Fruit fly (Drosophila melanogaster): ENCODE measurements around the gene pst.

The pst gene

DNA sequence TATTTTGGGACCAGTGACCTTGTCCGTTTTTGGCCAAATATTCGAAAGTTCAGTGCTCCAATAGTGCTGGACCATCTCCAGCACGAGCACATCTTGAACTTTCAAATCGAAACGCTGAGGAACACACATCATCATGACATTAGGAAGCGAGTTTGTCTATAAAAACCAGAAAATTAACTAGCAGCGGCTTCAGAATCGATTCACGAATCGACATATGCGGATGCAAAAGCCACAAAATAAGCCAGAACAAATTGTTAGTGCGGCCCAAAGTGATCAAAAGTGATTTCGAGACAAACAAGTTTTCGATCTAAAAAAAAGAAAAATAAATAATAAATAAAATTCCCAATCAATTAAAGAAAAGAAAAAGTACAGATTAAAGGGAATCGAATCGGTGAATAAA lies 30.4 kb upstream of the pst start, which contains the start of gene CG8563:
Gene CG8563 (plus strand): TSS at position 301 of the 400 bp plus-strand sequence.
- no peak for TF ChIP-seq CG1024 (GFP tag; IDR thresholded peaks at IDR 0.05)
- TF ChIP-seq CG13296 (GFP tag; optimal IDR thresholded peaks at IDR 0.05): no peak
- no peak for TF ChIP-seq CG7372 (GFP tag; IDR thresholded peaks at IDR 0.05)
- no peak for TF ChIP-seq CG9932 (GFP tag; IDR thresholded peaks at IDR 0.05)
- no peak for TF ChIP-seq run (tag; optimal IDR thresholded peaks at IDR 0.05)
- TF ChIP-seq wor (GFP tag; IDR thresholded peaks at IDR 0.05): no peak
- TF ChIP-seq sd (tag; optimal IDR thresholded peaks at IDR 0.05): no peak
- TF ChIP-seq CG8478 (optimal IDR thresholded peaks at IDR 0.05): no peak
- TF ChIP-seq gce (GFP tag; IDR thresholded peaks at IDR 0.05): no peak
- no peak for TF ChIP-seq Deaf1 (tag; optimal IDR thresholded peaks at IDR 0.05)
- no peak for TF ChIP-seq tgo (GFP tag; IDR thresholded peaks at IDR 0.05)
- no peak for TF ChIP-seq insv (GFP tag; optimal IDR thresholded peaks at IDR 0.05)

DNA sequence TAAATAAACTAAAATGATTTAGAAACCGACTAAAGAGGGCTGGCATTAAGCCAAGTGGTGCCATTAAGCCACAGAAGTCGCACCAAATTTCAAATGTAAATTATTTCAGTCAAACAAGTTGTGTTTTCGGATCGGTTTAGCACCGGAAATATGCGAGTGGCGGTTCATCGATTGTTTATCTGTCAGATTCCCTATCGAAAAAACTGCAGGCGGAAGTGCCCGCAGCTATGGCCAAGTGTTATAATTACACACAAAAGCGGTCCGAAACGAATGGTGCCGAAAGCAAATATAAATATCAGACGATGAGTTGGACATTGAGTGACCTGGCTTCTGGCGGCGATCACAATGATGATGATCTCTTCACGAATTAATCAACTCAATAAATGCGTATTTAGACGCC lies 29.9 kb upstream of the pst start:
- no peak for TF ChIP-seq CG8089 (GFP tag; optimal IDR thresholded peaks at IDR 0.05)
- no peak for TF ChIP-seq crc (GFP tag; optimal IDR thresholded peaks at IDR 0.05)
- TF ChIP-seq Eip74EF (GFP tag; optimal IDR thresholded peaks at IDR 0.05): peak in 1 of 2 experiments; percentile 68
- TF ChIP-seq CG17328 (GFP tag; IDR thresholded peaks at IDR 0.05): no peak
- 0 out of 4 replicates have a peak, but pooled peaks have one; percentile 51 for TF ChIP-seq chinmo (GFP tag; IDR thresholded peaks at IDR 0.05; ENCODE audit: partially characterized antibody)
- TF ChIP-seq CG3847 (GFP tag; IDR thresholded peaks at IDR 0.05): no peak
- TF ChIP-seq YL-1 (GFP tag; optimal IDR thresholded peaks at IDR 0.05): no peak
- no peak for TF ChIP-seq bowl (GFP tag; IDR thresholded peaks at IDR 0.05)
- no peak for TF ChIP-seq gro (GFP tag; optimal IDR thresholded peaks at IDR 0.05)

DNA sequence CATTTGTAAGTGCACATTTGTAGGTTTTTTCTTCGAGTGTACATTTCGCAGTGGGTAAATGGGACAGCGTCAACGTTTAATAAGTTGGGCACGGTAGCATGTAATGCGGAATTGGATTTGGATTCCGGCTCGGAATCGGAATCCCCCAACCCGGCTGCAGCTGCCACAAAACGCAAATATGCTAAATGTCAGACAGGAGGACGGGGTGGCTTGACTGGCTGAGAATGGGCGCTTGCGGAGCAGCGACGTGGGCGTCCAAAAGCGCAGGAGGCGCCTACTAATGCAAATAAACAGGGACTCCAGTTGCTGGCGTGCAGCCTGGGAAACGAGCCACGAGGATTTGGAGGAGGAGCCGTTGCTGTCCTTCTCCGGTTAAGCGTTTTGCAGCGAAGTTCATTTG lies 27.8 kb upstream of the pst start, which contains the start of gene CG8564:
Gene CG8564 (minus strand): TSS at position 101 of the 400 bp plus-strand sequence.
- no peak for TF ChIP-seq CG18262 (tag; optimal IDR thresholded peaks at IDR 0.05)
- TF ChIP-seq lov (optimal IDR thresholded peaks at IDR 0.05): no peak
- 0 out of 3 replicates have a peak, but pooled peaks have one; percentile 37 for TF ChIP-seq lov (GFP tag; IDR thresholded peaks at IDR 0.05)
- TF ChIP-seq Ets97D (GFP tag; optimal IDR thresholded peaks at IDR 0.05): no peak
- TF ChIP-seq CG8924 (tag; optimal IDR thresholded peaks at IDR 0.05): no peak
- TF ChIP-seq Atf3 (GFP tag; optimal IDR thresholded peaks at IDR 0.05): no peak
- no peak for TF ChIP-seq Dp (GFP tag; optimal IDR thresholded peaks at IDR 0.05)
- peak; percentile 13 for TF ChIP-seq Ets65A (GFP tag)
- TF ChIP-seq CG6791 (GFP tag; IDR thresholded peaks at IDR 0.05; ENCODE audit: partially characterized antibody): no peak
- TF ChIP-seq CG17359 (tag; optimal IDR thresholded peaks at IDR 0.05): no peak

DNA sequence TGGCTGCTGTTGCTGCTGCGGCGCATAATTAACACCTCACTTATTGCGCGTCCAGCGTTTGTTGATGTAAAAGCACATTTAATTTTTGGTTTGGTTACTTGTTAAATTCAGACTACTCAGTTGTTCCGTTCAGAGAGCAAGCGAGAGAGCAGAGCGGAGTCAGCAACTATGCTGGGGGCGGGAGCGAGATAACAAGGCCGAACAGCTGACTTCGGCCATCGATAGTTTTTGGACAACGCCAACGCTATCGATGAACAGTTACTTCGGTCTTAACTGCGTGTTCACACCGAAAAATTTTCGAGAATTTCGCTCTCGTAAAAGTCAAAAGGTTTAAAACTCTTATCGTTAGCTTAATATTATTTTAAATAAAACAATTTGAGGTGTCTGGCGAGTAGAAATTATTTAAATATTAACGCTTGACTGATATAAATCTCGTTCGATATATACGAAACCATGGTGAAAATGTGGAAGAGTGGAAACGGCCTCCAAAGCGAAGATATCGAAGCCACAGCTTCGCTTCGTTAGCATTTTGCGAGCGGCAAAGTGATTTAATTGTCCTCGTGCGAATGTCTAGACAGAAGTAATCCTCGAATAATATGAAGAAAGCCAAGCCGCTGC lies 21.4 kb upstream of the pst start, which contains the start of the genes SMSr and smid:
Gene SMSr (minus strand): TSS at position 116 of the 618 bp plus-strand sequence.
Gene smid (plus strand): TSS at position 256 of the 618 bp plus-strand sequence.
- TF ChIP-seq Lim3 (GFP tag; IDR thresholded peaks at IDR 0.05): no peak
- TF ChIP-seq CG10209 (GFP tag; optimal IDR thresholded peaks at IDR 0.05): peak; percentile 53
- TF ChIP-seq pros (GFP tag; optimal IDR thresholded peaks at IDR 0.05): no peak
- TF ChIP-seq Eip74EF (GFP tag; optimal IDR thresholded peaks at IDR 0.05): peak; percentile 25 to 73
- TF ChIP-seq HmgD (GFP tag; optimal IDR thresholded peaks at IDR 0.05): no peak
- peak; percentile 56 for TF ChIP-seq MESR4 (GFP tag; optimal IDR thresholded peaks at IDR 0.05)
- peak; percentile 75 for TF ChIP-seq CG6791 (GFP tag; IDR thresholded peaks at IDR 0.05; ENCODE audit: partially characterized antibody)
- peak; percentile 85 for TF ChIP-seq nmo (GFP tag; optimal IDR thresholded peaks at IDR 0.05)
- no peak for TF ChIP-seq trh (GFP tag; optimal IDR thresholded peaks at IDR 0.05)
- no peak for TF ChIP-seq CG16779 (GFP tag; IDR thresholded peaks at IDR 0.05)
- peak; percentile 73 for TF ChIP-seq grau (tag; optimal IDR thresholded peaks at IDR 0.05)
- no peak for TF ChIP-seq pnt (GFP tag; optimal IDR thresholded peaks at IDR 0.05)
- no peak for TF ChIP-seq CG15073 (GFP tag; optimal IDR thresholded peaks at IDR 0.05)
- peak; percentile 82 for TF ChIP-seq CG2120 (GFP tag; optimal IDR thresholded peaks at IDR 0.05)
- peak; percentile 92 for TF ChIP-seq row (GFP tag; IDR thresholded peaks at IDR 0.05)
- TF ChIP-seq CG7372 (GFP tag; IDR thresholded peaks at IDR 0.05): peak; percentile 27
- no peak for TF ChIP-seq ap (GFP tag; IDR thresholded peaks at IDR 0.05)
- TF ChIP-seq Trl (optimal IDR thresholded peaks at IDR 0.05): peak; percentile 82 to 88
- peak; percentile 43 for TF ChIP-seq Trl (GFP tag; optimal IDR thresholded peaks at IDR 0.05)
- no peak for TF ChIP-seq CG2875 (GFP tag; optimal IDR thresholded peaks at IDR 0.05)

All from whole organism, embryonic.